Fruit fly (Drosophila melanogaster) Kc167 (cell line): ENCODE results near the gene Art6.

Experiments
- Myc ChIP-seq: fragments of >200 bp; optimal IDR thresholded peaks from 2 replicates; lab custom pipeline; 2017; ENCODE audit warnings: missing external identifiers
- Sin3A ChIP-seq: fragments of >200 bp; optimal IDR thresholded peaks from 2 replicates; lab custom pipeline; 2018; ENCODE audit warnings: missing external identifiers
- h ChIP-seq: fragments of >200 bp; optimal IDR thresholded peaks from 3 replicates; lab custom pipeline; 2018; ENCODE audit warnings: missing external identifiers
- insv ChIP-seq: fragments of >200 bp; optimal IDR thresholded peaks from 3 replicates; lab custom pipeline; 2018; ENCODE audit warnings: missing external identifiers
- psq ChIP-seq: fragments of >200 bp; optimal IDR thresholded peaks from 2 replicates; lab custom pipeline; 2017; ENCODE audit warnings: missing external identifiers
- ttk ChIP-seq: sonication (Bioruptor generic); optimal IDR thresholded peaks from 2 replicates; lab custom pipeline; 2017; ENCODE audit warnings: missing external identifiers

dm6 chr3R:13943360-13943759 is 2.3 kb downstream of the Art6 start, which contains the start of gene Art9:
- TF ChIP-seq h (lab: Kevin White, UChicago) (no peak), psq (lab: Kevin White, UChicago) (no peak), ttk (no peak), Sin3A (lab: Kevin White, UChicago) (no peak), insv (lab: Kevin White, UChicago) (no peak), Myc (no peak)
